Worm (Caenorhabditis elegans) whole organism, L2 larva: ENCODE data around the gene hrpu-2.

Source experiments
- R02D3.7 ChIP-seq: fragments of 150-350 bp; optimal IDR thresholded peaks from 2 replicates; lab custom pipeline; 2014; ENCODE audit warnings: missing biosample characterization, missing genetic modification characterization
- ama-1 ChIP-seq: fragments of 150-350 bp; optimal IDR thresholded peaks from 2 replicates; lab custom pipeline; 2018; ENCODE audit warnings: inconsistent platforms
- dmd-4 ChIP-seq: sonication (generic microtip); optimal IDR thresholded peaks from 2 replicates; lab custom pipeline; 2017; ENCODE audit warnings: missing biosample characterization, missing genetic modification characterization
- egl-27 ChIP-seq: sonication (generic microtip); optimal IDR thresholded peaks from 3 replicates; lab custom pipeline; 2017; ENCODE audit warnings: missing biosample characterization, missing genetic modification reagents, missing genetic modification characterization
- fos-1 ChIP-seq: fragments of 150-350 bp; optimal IDR thresholded peaks from 2 replicates; lab custom pipeline; 2014; ENCODE audit warnings: missing biosample characterization, missing genetic modification characterization
- lin-39 ChIP-seq: fragments of 150-350 bp; optimal IDR thresholded peaks from 2 replicates; lab custom pipeline; 2014; ENCODE audit warnings: missing biosample characterization, missing genetic modification reagents, missing genetic modification characterization
- mab-5 ChIP-seq: fragments of 150-350 bp; optimal IDR thresholded peaks from 2 replicates; lab custom pipeline; 2014; ENCODE audit warnings: missing biosample characterization, missing genetic modification characterization
- nhr-6 ChIP-seq: fragments of 150-350 bp; optimal IDR thresholded peaks from 2 replicates; lab custom pipeline; 2014; ENCODE audit warnings: missing biosample characterization, missing genetic modification characterization
- sem-4 ChIP-seq: fragments of 150-350 bp; optimal IDR thresholded peaks from 2 replicates; lab custom pipeline; 2014; ENCODE audit warnings: missing biosample characterization, missing genetic modification reagents, missing genetic modification characterization
- sma-3 ChIP-seq: sonication (generic microtip); optimal IDR thresholded peaks from 2 replicates; lab custom pipeline; 2016; ENCODE audit warnings: missing genetic modification reagents, missing genetic modification characterization, missing compliant biosample characterization
- snpc-4 ChIP-seq: fragments of 150-350 bp; optimal IDR thresholded peaks from 2 replicates; lab custom pipeline; 2014; ENCODE audit warnings: missing biosample characterization, missing genetic modification characterization
- unc-62 ChIP-seq: fragments of 150-350 bp; optimal IDR thresholded peaks from 2 replicates; lab custom pipeline; 2014; ENCODE audit warnings: missing biosample characterization, missing genetic modification reagents, missing genetic modification characterization

DNA sequence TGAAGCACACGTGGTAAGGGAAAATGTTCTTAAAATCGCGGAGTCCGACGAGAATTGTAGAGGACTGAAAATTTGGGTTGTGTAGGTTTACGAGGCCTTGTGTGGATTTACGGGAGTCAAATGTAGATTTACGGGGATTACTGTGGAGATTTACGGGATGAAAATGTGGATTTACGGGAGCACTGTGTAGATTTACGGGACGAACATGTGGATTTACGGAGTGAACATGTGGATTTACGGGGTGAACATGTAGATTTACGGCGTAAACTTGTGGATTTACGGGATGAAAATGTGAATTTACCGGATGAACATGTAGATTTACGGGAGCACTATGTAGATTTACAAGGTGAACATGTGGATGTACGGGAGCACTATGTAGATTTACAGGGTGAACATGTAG lies 21.5 kb upstream of the hrpu-2 start:
- TF ChIP-seq egl-27 (tag; lab: Kevin White, UChicago) (no peak), R02D3.7 (tag; lab: Kevin White, UChicago) (no peak), unc-62 (GFP tag; lab: Kevin White, UChicago) (no peak), mab-5 (tag; lab: Kevin White, UChicago) (no peak), snpc-4 (no peak), sem-4 (tag; lab: Kevin White, UChicago) (no peak), nhr-6 (no peak), sma-3 (GFP tag; lab: Kevin White, UChicago) (no peak), lin-39 (no peak), dmd-4 (no peak), ama-1 (no peak), fos-1 (tag; lab: Kevin White, UChicago) (no peak)
